Fruit fly (Drosophila melanogaster): ENCODE data around the gene CG13014.

Gene CG13014

DNA sequence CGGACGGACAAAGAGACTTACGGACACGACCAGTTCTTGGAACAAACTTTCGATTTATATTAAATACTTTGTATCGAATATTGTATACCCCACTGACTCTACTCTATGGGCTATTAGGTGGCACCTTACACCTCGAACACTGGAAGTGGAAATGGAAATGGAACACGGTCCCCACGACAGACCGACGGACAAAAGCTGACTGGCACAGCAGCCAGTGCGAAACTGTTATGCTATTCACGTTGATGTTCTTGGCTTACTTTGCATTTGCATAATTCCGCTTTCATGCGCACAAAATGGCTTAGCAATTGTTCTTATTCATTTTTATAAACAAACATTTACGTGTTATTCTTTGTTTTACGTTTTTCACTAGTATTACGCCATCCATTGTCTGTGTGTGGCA is 13.6 kb upstream of the CG13014 start:
- no peak for TF ChIP-seq pan (optimal IDR thresholded peaks at IDR 0.05)
- no peak for TF ChIP-seq CG8478 (optimal IDR thresholded peaks at IDR 0.05)
- no peak for TF ChIP-seq psq (optimal IDR thresholded peaks at IDR 0.05)
- no peak for TF ChIP-seq usp (GFP tag; optimal IDR thresholded peaks at IDR 0.05)
- TF ChIP-seq Dll (optimal IDR thresholded peaks at IDR 0.05), result no peak
- TF ChIP-seq EcR (GFP tag; optimal IDR thresholded peaks at IDR 0.05), result no peak

DNA sequence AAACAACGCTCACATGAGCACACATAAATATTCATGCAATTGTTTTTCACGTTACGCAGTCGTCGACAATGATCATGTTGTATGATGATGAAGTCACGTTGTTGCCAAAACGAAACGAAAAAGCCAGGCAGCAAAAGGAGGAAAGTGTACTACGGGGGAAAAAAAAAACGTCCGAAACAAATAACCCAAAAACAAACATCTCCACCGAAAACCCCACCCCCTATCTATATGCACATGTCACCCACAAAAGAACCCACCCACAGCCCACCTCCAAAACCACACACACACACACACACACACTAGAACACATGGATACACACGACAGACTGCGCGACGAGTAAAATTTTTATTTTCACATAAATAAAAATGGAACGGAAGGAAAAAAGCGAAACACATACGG is 12.6 kb upstream of the CG13014 start:
- TF ChIP-seq psq (optimal IDR thresholded peaks at IDR 0.05) (no peak), pan (optimal IDR thresholded peaks at IDR 0.05) (no peak), EcR (GFP tag; optimal IDR thresholded peaks at IDR 0.05) (no peak)

DNA sequence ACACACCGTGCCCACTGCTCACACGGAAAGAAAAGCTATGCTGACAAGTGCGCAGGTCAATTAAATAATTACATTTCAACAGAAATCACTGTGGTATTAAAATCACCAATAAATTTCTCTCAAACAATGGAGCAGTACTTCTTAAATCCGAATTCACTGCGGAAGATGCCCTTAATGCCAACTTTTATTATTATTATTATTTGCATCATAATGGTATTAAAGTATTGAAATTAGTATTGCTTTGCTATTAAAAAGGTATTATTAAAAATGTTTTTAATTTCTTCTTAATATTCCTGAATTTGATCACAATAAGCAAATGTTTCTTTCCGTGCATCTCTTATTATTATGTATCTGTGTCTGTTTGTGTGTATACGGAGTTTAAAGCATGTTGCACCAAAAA is 7.7 kb upstream of the CG13014 start:
- TF ChIP-seq usp (GFP tag; optimal IDR thresholded peaks at IDR 0.05) (no peak), Dll (optimal IDR thresholded peaks at IDR 0.05) (no peak), CG8478 (optimal IDR thresholded peaks at IDR 0.05) (no peak), EcR (GFP tag; optimal IDR thresholded peaks at IDR 0.05) (no peak), psq (optimal IDR thresholded peaks at IDR 0.05) (no peak), pan (optimal IDR thresholded peaks at IDR 0.05) (no peak)

DNA sequence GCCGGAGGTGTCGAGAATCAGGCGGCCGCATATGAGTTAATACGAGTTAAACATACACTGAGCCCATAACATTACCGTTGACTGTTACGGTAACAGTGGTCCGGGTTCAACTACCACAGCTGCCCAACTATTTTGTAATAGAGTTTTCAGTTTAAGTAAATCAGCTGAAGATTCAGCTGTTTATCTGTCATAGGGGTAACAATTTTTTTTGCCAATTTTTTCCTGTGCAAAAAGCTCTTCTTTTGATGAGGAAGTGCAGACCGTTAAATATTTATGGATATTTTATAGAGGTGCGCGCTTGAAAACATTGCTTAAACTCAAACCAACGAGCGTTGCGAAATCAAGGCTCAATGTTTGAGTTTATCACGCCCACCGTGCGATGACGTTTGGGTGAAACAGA is 6.0 kb upstream of the CG13014 start:
- no peak for TF ChIP-seq pan (optimal IDR thresholded peaks at IDR 0.05)
- no peak for TF ChIP-seq CG8478 (optimal IDR thresholded peaks at IDR 0.05)
- TF ChIP-seq EcR (GFP tag; optimal IDR thresholded peaks at IDR 0.05), result no peak
- TF ChIP-seq usp (GFP tag; optimal IDR thresholded peaks at IDR 0.05), result no peak
- TF ChIP-seq psq (optimal IDR thresholded peaks at IDR 0.05), result no peak
- TF ChIP-seq Dll (optimal IDR thresholded peaks at IDR 0.05), result no peak

DNA sequence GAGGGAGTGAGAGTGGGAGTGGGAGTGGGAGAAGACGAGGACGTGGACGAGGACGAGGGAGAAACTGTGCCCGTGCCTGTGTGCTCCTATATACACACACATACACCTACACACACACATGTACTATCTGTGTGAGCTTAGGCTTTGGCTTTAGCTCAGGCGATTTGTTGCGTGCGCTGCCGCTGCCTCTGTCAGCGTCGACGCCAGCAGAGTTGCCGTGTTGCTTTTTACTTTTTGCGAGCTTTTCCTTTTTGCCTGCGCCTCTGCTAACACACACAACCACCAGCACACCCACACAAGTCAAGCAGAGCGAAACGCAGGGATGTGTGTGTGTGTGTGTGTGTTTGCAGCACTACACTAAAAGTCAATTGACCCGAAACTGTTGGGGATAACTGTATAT is 5.5 kb upstream of the CG13014 start:
- TF ChIP-seq Dll (optimal IDR thresholded peaks at IDR 0.05), result no peak
- TF ChIP-seq pan (optimal IDR thresholded peaks at IDR 0.05), result no peak
- no peak for TF ChIP-seq usp (GFP tag; optimal IDR thresholded peaks at IDR 0.05)
- no peak for TF ChIP-seq psq (optimal IDR thresholded peaks at IDR 0.05)
- no peak for TF ChIP-seq CG8478 (optimal IDR thresholded peaks at IDR 0.05)
- no peak for TF ChIP-seq EcR (GFP tag; optimal IDR thresholded peaks at IDR 0.05)

DNA sequence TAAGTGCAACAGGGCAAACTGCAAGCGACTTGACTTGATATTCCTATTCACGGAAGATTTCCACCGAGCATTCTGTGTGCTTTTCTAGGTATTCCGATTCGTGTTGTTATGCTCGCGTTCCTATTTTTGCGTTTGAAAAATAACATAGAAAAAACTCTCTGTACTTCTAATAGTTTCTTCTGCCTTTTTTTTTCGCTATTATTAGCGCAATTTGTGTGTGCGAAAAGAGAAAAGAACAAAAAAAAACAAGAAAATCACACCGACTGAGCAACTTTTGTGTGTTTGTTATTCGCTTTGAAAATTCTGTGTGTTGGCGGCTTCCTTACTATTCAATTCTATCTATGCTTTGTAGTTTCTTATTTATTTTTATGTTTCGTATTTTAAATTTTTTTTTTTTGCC is 3.9 kb upstream of the CG13014 start:
- TF ChIP-seq CG8478 (optimal IDR thresholded peaks at IDR 0.05) (no peak), Dll (optimal IDR thresholded peaks at IDR 0.05) (no peak), EcR (GFP tag; optimal IDR thresholded peaks at IDR 0.05) (no peak), pan (optimal IDR thresholded peaks at IDR 0.05) (no peak), psq (optimal IDR thresholded peaks at IDR 0.05) (no peak), usp (GFP tag; optimal IDR thresholded peaks at IDR 0.05) (no peak)

DNA sequence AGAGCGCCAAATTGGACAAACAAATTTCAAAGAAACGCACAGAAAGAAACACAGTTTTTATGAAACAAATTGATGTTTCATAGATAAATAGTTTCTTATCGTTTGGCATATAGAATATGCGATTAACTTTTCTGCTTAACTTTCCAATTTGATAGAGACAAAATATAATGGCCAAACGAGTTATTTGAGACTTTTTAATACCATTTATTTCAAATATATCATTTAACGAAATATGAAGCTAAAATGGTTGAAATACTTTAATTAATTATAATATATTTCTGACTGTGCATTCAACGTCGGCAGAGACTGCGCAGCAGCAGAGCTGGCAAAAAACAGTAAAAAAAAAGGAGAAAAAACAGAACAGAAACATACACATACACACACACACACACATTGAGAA is 2.1 kb upstream of the CG13014 start:
- no peak for TF ChIP-seq EcR (GFP tag; optimal IDR thresholded peaks at IDR 0.05)
- TF ChIP-seq psq (optimal IDR thresholded peaks at IDR 0.05), result no peak
- no peak for TF ChIP-seq CG8478 (optimal IDR thresholded peaks at IDR 0.05)
- TF ChIP-seq usp (GFP tag; optimal IDR thresholded peaks at IDR 0.05), result no peak
- no peak for TF ChIP-seq pan (optimal IDR thresholded peaks at IDR 0.05)
- no peak for TF ChIP-seq Dll (optimal IDR thresholded peaks at IDR 0.05)

DNA sequence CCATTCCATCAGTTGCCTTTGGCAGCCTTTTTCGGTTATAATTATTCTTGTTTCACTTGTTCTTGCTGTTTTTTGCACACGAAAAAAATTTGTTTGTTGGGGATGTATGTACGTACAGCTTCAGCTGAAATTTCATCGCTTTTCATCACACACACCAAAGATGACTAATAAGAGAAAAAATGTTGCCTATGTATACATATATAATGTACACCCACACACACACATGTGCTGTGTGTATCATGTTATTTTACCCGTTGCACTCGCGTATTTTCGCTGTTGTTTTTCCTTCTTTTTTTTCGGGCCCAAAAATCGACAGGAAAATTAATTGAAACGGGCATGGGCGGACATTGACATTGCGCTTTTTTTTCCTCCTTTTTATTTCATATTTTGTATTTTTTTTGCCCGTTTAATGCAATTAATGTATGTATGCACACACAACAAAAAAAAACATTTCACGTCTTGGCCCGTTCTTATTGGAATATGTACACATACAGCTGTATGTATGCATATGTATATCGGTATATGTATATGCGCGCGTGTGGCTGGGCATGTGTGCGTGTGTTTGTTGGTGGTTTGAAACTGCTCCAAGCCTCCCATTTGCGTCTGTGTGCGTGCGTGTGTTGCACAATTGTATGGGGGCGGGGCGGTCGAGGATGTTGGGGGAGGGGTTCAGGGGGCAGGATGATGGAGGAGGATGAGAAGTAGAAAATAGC is 1.3 kb upstream of the CG13014 start:
- TF ChIP-seq CG8478 (optimal IDR thresholded peaks at IDR 0.05) (peak; percentile 65), pan (optimal IDR thresholded peaks at IDR 0.05) (peak; percentile 28), EcR (GFP tag; optimal IDR thresholded peaks at IDR 0.05) (no peak)

DNA sequence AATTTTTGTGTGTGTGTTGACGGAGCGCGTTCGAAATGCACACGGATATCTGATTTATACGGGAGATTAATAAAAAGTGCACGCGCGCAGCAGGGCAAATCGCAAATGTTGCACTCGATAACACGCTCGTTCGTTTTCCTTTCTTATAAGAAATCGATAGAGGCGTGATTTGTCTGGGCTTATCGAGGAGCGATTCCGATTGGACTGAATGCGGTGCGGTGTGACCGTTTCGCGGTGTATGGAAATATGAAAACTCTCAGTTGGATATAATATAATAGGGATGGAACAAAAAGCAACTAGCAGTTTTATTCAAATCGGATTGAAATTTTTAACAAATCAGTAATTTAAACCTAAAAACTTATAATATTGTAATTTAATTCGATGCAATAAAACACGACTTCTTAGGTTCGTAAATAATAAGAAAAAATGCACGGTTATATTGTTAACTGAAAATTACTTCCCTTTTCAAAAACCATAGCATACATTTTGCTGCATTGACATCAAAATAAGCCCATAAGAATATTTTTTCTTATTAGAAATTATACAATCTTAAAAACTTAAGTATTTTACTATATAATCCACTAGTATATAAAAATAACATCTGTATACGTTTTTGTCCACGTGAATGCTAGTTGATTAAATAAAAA is 529 bp upstream of the CG13014 start, which contains the start of gene CanA-14F:
CanA-14F (minus strand) TSS at position 152 of the 647 bp plus-strand sequence.
- TF ChIP-seq EcR (GFP tag; optimal IDR thresholded peaks at IDR 0.05) (no peak), Dll (optimal IDR thresholded peaks at IDR 0.05) (no peak)

DNA sequence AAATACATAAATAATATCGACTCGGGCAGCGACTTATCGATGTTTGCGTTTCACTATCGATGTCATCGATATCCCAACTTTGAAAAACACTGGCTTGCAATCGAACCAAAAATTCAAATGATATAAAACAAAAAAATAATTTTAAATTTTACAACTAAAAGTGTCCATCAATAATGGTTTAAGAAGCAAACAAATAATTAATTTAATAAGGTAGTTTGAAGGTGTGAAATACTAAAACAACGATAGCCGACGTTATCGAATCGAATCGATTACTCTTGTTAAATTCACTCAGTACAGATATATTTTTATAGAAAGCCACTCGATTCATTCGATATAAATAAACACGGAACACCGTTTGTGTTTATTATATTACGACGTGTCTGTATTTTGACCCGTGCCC is 5.7 kb downstream of the CG13014 start, which contains the start of the genes SMC3 and Ubc7:
SMC3 (minus strand) TSS at position 22 of the 400 bp plus-strand sequence.
Ubc7 (plus strand) TSS at position 260 of the 400 bp plus-strand sequence.
- TF ChIP-seq usp (GFP tag; optimal IDR thresholded peaks at IDR 0.05), result no peak
- no peak for TF ChIP-seq Dll (optimal IDR thresholded peaks at IDR 0.05)
- no peak for TF ChIP-seq EcR (GFP tag; optimal IDR thresholded peaks at IDR 0.05)
- TF ChIP-seq psq (optimal IDR thresholded peaks at IDR 0.05), result no peak
- TF ChIP-seq CG8478 (optimal IDR thresholded peaks at IDR 0.05), result no peak
- TF ChIP-seq pan (optimal IDR thresholded peaks at IDR 0.05), result no peak

DNA sequence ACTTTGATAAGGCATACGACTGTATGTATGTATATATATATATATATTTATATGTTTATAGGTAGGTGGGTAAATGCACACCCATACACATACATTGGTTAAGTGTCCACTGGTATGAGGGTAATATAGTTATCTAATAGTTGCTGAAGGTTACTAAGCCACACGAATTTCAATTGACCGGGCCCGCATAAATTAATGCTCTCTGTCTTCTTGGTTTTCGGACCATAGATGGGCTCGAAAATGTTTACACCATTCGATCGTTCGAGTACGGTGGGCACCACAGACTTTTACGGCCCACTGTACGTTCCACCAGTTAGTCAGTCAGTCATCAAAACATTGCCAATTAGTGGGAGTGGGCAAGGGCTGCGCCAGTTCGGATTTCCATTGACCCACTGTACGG is 7.7 kb downstream of the CG13014 start:
- TF ChIP-seq CG8478 (optimal IDR thresholded peaks at IDR 0.05), result no peak
- TF ChIP-seq pan (optimal IDR thresholded peaks at IDR 0.05), result no peak
- TF ChIP-seq EcR (GFP tag; optimal IDR thresholded peaks at IDR 0.05), result no peak

DNA sequence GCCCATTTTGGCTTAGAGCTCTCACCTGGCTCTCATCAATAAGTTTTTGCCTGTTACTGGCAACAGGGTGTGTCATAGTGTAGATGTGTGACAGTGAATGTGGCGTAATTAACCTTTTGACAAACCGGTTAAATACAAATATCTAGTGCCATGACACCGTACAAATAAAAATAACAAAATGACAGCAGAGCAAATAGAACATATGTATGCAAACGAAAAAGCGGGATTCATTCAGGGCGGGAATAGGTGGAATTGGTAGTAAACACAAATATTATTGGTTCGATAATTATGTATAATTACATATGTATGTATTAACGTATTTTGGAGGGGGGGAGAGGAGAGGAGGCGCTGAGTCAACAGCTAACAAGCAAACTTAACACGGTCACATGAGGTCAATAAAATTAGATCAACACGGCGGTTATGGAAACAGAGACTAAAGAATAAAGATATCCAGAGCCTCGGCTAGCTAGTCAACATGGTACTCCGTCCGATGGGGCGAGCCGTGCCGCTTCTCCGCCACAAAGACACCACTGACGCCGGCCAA is 8.6 kb downstream of the CG13014 start:
- TF ChIP-seq Dll (optimal IDR thresholded peaks at IDR 0.05), result no peak
- no peak for TF ChIP-seq CG8478 (optimal IDR thresholded peaks at IDR 0.05)
- TF ChIP-seq pan (optimal IDR thresholded peaks at IDR 0.05), result no peak
- no peak for TF ChIP-seq usp (GFP tag; optimal IDR thresholded peaks at IDR 0.05)
- no peak for TF ChIP-seq EcR (GFP tag; optimal IDR thresholded peaks at IDR 0.05)
- no peak for TF ChIP-seq psq (optimal IDR thresholded peaks at IDR 0.05)
